Worm (Caenorhabditis elegans) whole organism, early embryonic: ENCODE measurements around the gene mtp-18.

ENCODE experiments used
- F13C5.2 ChIP-seq: sonication (generic microtip); optimal IDR thresholded peaks from 2 replicates; lab custom pipeline; 2017; ENCODE audit warnings: mild to moderate bottlenecking, missing genetic modification characterization, inconsistent platforms, missing compliant biosample characterization
- ama-1 ChIP-seq: fragments of 150-350 bp; optimal IDR thresholded peaks from 2 replicates; lab custom pipeline; 2014
- ceh-13 ChIP-seq: fragments of 200-800 bp; sonication (Bioruptor generic); optimal IDR thresholded peaks from 2 replicates; lab custom pipeline; 2018; ENCODE audit warnings: mild to moderate bottlenecking, missing genetic modification characterization, missing compliant biosample characterization
- ceh-36 ChIP-seq: sonication (generic microtip); optimal IDR thresholded peaks from 2 replicates; lab custom pipeline; 2016; ENCODE audit warnings: missing genetic modification characterization, inconsistent platforms, missing compliant biosample characterization
- flt-1 ChIP-seq: fragments of 200-800 bp; sonication (Bioruptor generic); IDR thresholded peaks from 2 replicates; pipeline ENCODE4 v1.3.6; 2022; ENCODE audit warnings: missing genetic modification characterization, missing compliant biosample characterization
- hmg-4 ChIP-seq: fragments of 200-800 bp; sonication (Bioruptor generic); optimal IDR thresholded peaks from 2 replicates; lab custom pipeline; 2018; ENCODE audit warnings: mild to moderate bottlenecking, missing genetic modification characterization, missing compliant biosample characterization
- hnd-1 ChIP-seq: sonication (generic microtip); optimal IDR thresholded peaks from 2 replicates; lab custom pipeline; 2016; ENCODE audit warnings: missing genetic modification characterization, missing compliant biosample characterization
- pes-1 ChIP-seq: fragments of 200-800 bp; sonication (Bioruptor generic); IDR thresholded peaks from 2 replicates; pipeline ENCODE4 v1.3.6; 2022; ENCODE audit warnings: missing genetic modification reagents, missing genetic modification characterization, missing compliant biosample characterization
- scrt-1 ChIP-seq: fragments of 200-800 bp; sonication (Bioruptor generic); IDR thresholded peaks from 2 replicates; pipeline ENCODE4 v1.3.6; 2022; ENCODE audit warnings: missing genetic modification characterization, missing compliant biosample characterization

ce11 chrX:6247869-6248268 lies 41.7 kb upstream of the mtp-18 start:
- TF ChIP-seq ama-1 (lab: Kevin White, UChicago) (no peak), pes-1 (GFP tag; lab: Robert Waterston, UW) (no peak), flt-1 (GFP tag; lab: Robert Waterston, UW) (no peak), scrt-1 (GFP tag; lab: Robert Waterston, UW) (no peak), hnd-1 (tag; lab: Kevin White, UChicago) (no peak), ceh-13 (GFP tag; lab: Kevin White, UChicago) (no peak), F13C5.2 (tag; lab: Kevin White, UChicago) (no peak), ceh-36 (no peak), hmg-4 (no peak)
